Worm (Caenorhabditis elegans) whole organism, L3 larva: ENCODE data around the gene T23G7.3.

Source experiments
- R02D3.7 ChIP-seq: fragments of 150-350 bp; optimal IDR thresholded peaks from 2 replicates; lab custom pipeline; 2014; ENCODE audit warnings: missing biosample characterization, missing genetic modification characterization
- aly-2 ChIP-seq: fragments of 150-350 bp; optimal IDR thresholded peaks from 2 replicates; lab custom pipeline; 2014; ENCODE audit warnings: missing biosample characterization, missing genetic modification characterization
- ama-1 ChIP-seq: fragments of 150-350 bp; optimal IDR thresholded peaks from 2 replicates; lab custom pipeline; 2018
- ceh-16 ChIP-seq: sonication (generic microtip); optimal IDR thresholded peaks from 2 replicates; lab custom pipeline; 2017; ENCODE audit warnings: missing biosample characterization, missing genetic modification characterization
- ceh-28 ChIP-seq: fragments of 150-350 bp; optimal IDR thresholded peaks from 2 replicates; lab custom pipeline; 2014; ENCODE audit warnings: missing biosample characterization, missing genetic modification reagents, missing genetic modification characterization
- ceh-82 ChIP-seq: fragments of 150-350 bp; optimal IDR thresholded peaks from 2 replicates; lab custom pipeline; 2014; ENCODE audit warnings: missing biosample characterization, missing genetic modification characterization
- ceh-9 ChIP-seq: sonication (generic microtip); optimal IDR thresholded peaks from 2 replicates; lab custom pipeline; 2018; ENCODE audit warnings: missing biosample characterization, missing genetic modification characterization
- egl-27 ChIP-seq: sonication (generic microtip); optimal IDR thresholded peaks from 4 replicates; lab custom pipeline; 2017; ENCODE audit warnings: missing biosample characterization, missing genetic modification reagents, missing genetic modification characterization
- egl-5 ChIP-seq: fragments of 150-350 bp; optimal IDR thresholded peaks from 2 replicates; lab custom pipeline; 2017; ENCODE audit warnings: missing biosample characterization, missing genetic modification reagents, missing genetic modification characterization, inconsistent platforms
- elt-1 ChIP-seq: fragments of 150-350 bp; optimal IDR thresholded peaks from 2 replicates; lab custom pipeline; 2014; ENCODE audit warnings: missing biosample characterization, missing genetic modification characterization
- elt-2 ChIP-seq: sonication (generic microtip); optimal IDR thresholded peaks from 2 replicates; lab custom pipeline; 2016; ENCODE audit warnings: missing genetic modification reagents, mild to moderate bottlenecking, missing genetic modification characterization, missing compliant biosample characterization
- elt-3 ChIP-seq, 3 experiments: fragments of 150-350 bp in 1 of 3; sonication (generic microtip) in 2 of 3; optimal IDR thresholded peaks; 2 replicates in 2 of 3; 4 replicates in 1 of 3; lab custom pipeline; 2014 to 2017; ENCODE audit warnings: missing biosample characterization in 3 of 3, missing genetic modification characterization in 3 of 3
- eor-1 ChIP-seq, 2 experiments: fragments of 150-350 bp; optimal IDR thresholded peaks; 2 replicates each; lab custom pipeline; 2014 to 2018; ENCODE audit warnings: missing biosample characterization in 2 of 2, missing genetic modification characterization in 2 of 2
- fkh-10 ChIP-seq: sonication (generic microtip); optimal IDR thresholded peaks from 2 replicates; lab custom pipeline; 2017; ENCODE audit warnings: missing biosample characterization, missing genetic modification reagents, missing genetic modification characterization
- fos-1 ChIP-seq: fragments of 150-350 bp; optimal IDR thresholded peaks from 2 replicates; lab custom pipeline; 2014; ENCODE audit warnings: missing biosample characterization, missing genetic modification characterization
- hmg-11 ChIP-seq: sonication (generic microtip); optimal IDR thresholded peaks from 2 replicates; lab custom pipeline; 2016; ENCODE audit warnings: missing genetic modification characterization, missing compliant biosample characterization
- jun-1 ChIP-seq: fragments of 150-350 bp; optimal IDR thresholded peaks from 2 replicates; lab custom pipeline; 2014; ENCODE audit warnings: missing biosample characterization, missing genetic modification reagents, missing genetic modification characterization
- lin-15B ChIP-seq: fragments of 150-350 bp; optimal IDR thresholded peaks from 2 replicates; lab custom pipeline; 2014; ENCODE audit warnings: missing biosample characterization, missing genetic modification characterization
- lsy-12 ChIP-seq: sonication (generic microtip); optimal IDR thresholded peaks from 2 replicates; lab custom pipeline; 2016; ENCODE audit warnings: mild to moderate bottlenecking, missing genetic modification characterization, missing compliant biosample characterization
- nfya-1 ChIP-seq: sonication (generic microtip); optimal IDR thresholded peaks from 2 replicates; lab custom pipeline; 2017; ENCODE audit warnings: missing genetic modification characterization, mild to moderate bottlenecking, missing compliant biosample characterization, antibody characterized with exemption, moderate library complexity; ENCODE audit not compliant: insufficient read depth
- nhr-11 ChIP-seq: fragments of 150-350 bp; optimal IDR thresholded peaks from 2 replicates; lab custom pipeline; 2014; ENCODE audit warnings: missing biosample characterization, missing genetic modification characterization
- nhr-12 ChIP-seq: fragments of 150-350 bp; optimal IDR thresholded peaks from 2 replicates; lab custom pipeline; 2014; ENCODE audit warnings: missing biosample characterization, missing genetic modification characterization
- nhr-23 ChIP-seq: fragments of 150-350 bp; optimal IDR thresholded peaks from 2 replicates; lab custom pipeline; 2014; ENCODE audit warnings: missing biosample characterization, missing genetic modification reagents, missing genetic modification characterization
- nhr-237 ChIP-seq: fragments of 150-350 bp; optimal IDR thresholded peaks from 2 replicates; lab custom pipeline; 2014; ENCODE audit warnings: missing biosample characterization, missing genetic modification characterization
- nhr-25 ChIP-seq: sonication (generic microtip); optimal IDR thresholded peaks from 2 replicates; lab custom pipeline; 2017; ENCODE audit warnings: missing biosample characterization, missing genetic modification characterization
- nhr-28 ChIP-seq: fragments of 150-350 bp; optimal IDR thresholded peaks from 2 replicates; lab custom pipeline; 2014; ENCODE audit warnings: missing biosample characterization, missing genetic modification characterization
- nhr-43 ChIP-seq: sonication (generic microtip); optimal IDR thresholded peaks from 2 replicates; lab custom pipeline; 2016; ENCODE audit warnings: mild to moderate bottlenecking, missing genetic modification characterization, missing compliant biosample characterization; ENCODE audit not compliant: poor library complexity, severe bottlenecking
- nhr-67 ChIP-seq: fragments of 150-350 bp; optimal IDR thresholded peaks from 2 replicates; lab custom pipeline; 2014; ENCODE audit warnings: missing biosample characterization, missing genetic modification characterization
- nhr-77 ChIP-seq: fragments of 150-350 bp; optimal IDR thresholded peaks from 2 replicates; lab custom pipeline; 2014; ENCODE audit warnings: missing biosample characterization, missing genetic modification characterization
- pha-4 ChIP-seq: fragments of 150-350 bp; optimal IDR thresholded peaks from 2 replicates; lab custom pipeline; 2014; ENCODE audit warnings: missing biosample characterization, missing genetic modification reagents, missing genetic modification characterization
- pqm-1 ChIP-seq: fragments of 150-350 bp; optimal IDR thresholded peaks from 2 replicates; lab custom pipeline; 2017; ENCODE audit warnings: missing biosample characterization, missing genetic modification characterization, inconsistent platforms
- skn-1 ChIP-seq: fragments of 150-350 bp; optimal IDR thresholded peaks from 2 replicates; lab custom pipeline; 2014; ENCODE audit warnings: missing biosample characterization, missing genetic modification characterization
- snpc-4 ChIP-seq: fragments of 150-350 bp; optimal IDR thresholded peaks from 2 replicates; lab custom pipeline; 2014; ENCODE audit warnings: missing biosample characterization, missing genetic modification characterization
- tbx-2 ChIP-seq: sonication (generic microtip); optimal IDR thresholded peaks from 2 replicates; lab custom pipeline; 2016; ENCODE audit warnings: mild to moderate bottlenecking, missing genetic modification characterization, missing compliant biosample characterization
- unc-62 ChIP-seq: fragments of 150-350 bp; sonication (generic microtip); optimal IDR thresholded peaks from 4 replicates; lab custom pipeline; 2014; ENCODE audit warnings: missing biosample characterization, missing genetic modification reagents, missing genetic modification characterization
- ztf-11 ChIP-seq: fragments of 150-350 bp; optimal IDR thresholded peaks from 2 replicates; lab custom pipeline; 2014; ENCODE audit warnings: missing biosample characterization, missing genetic modification characterization

T23G7.3 gene

ce11 chrII:9170851-9171250, 3.2 kb upstream of the T23G7.3 start:
- TF ChIP-seq pqm-1 (tag; lab: Kevin White, UChicago) (no peak), tbx-2 (tag; lab: Kevin White, UChicago) (no peak), lsy-12 (no peak), pha-4 (tag; lab: Kevin White, UChicago) (no peak), elt-1 (no peak)

ce11 chrII:9170048-9170447, 2.4 kb upstream of the T23G7.3 start:
- no peak for TF ChIP-seq jun-1
- TF ChIP-seq pha-4 (tag; lab: Kevin White, UChicago) = no peak
- TF ChIP-seq fos-1 (tag; lab: Kevin White, UChicago) = no peak
- TF ChIP-seq nhr-237 (tag; lab: Kevin White, UChicago) = no peak

ce11 chrII:9169450-9169960, 1.9 kb upstream of the T23G7.3 start, which contains the start of gene dpl-1:
dpl-1 (plus strand) TSS chrII:9169910.
- no peak for TF ChIP-seq lsy-12
- no peak for TF ChIP-seq nhr-28 (tag; lab: Kevin White, UChicago)
- TF ChIP-seq nhr-77 (tag; lab: Kevin White, UChicago) = no peak
- TF ChIP-seq nhr-11 = no peak
- TF ChIP-seq ceh-9 (tag; lab: Kevin White, UChicago) = no peak
- TF ChIP-seq tbx-2 (tag; lab: Kevin White, UChicago) = no peak
- TF ChIP-seq nfya-1 (tag; lab: Kevin White, UChicago) = peak; percentile 62
- TF ChIP-seq jun-1 = no peak
- TF ChIP-seq nhr-43 (tag; lab: Kevin White, UChicago) = no peak
- no peak for TF ChIP-seq hmg-11
- TF ChIP-seq eor-1 (tag; optimal IDR thresholded peaks at IDR 0.05; lab: Kevin White, UChicago) = no peak
- no peak for TF ChIP-seq aly-2 (tag; lab: Kevin White, UChicago)
- peak; percentile 21 for TF ChIP-seq elt-2
- peak; percentile 19 for TF ChIP-seq egl-5 (tag; lab: Kevin White, UChicago)
- peak; percentile 74 for TF ChIP-seq pha-4 (tag; lab: Kevin White, UChicago)
- no peak for TF ChIP-seq ama-1 (lab: Kevin White, UChicago)
- no peak for TF ChIP-seq skn-1 (tag; lab: Kevin White, UChicago)
- TF ChIP-seq ceh-28 = no peak
- TF ChIP-seq R02D3.7 (tag; lab: Kevin White, UChicago) = no peak
- TF ChIP-seq elt-3 (tag; optimal IDR thresholded peaks at IDR 0.05; lab: Kevin White, UChicago) = no peak
- no peak for TF ChIP-seq ztf-11 (tag; lab: Kevin White, UChicago)
- TF ChIP-seq nhr-12 = no peak
- peak; percentile 47 for TF ChIP-seq nhr-25
- TF ChIP-seq nhr-23 (tag; lab: Kevin White, UChicago) = no peak
- TF ChIP-seq pqm-1 (tag; lab: Kevin White, UChicago) = no peak
- no peak for TF ChIP-seq elt-1
- peak; percentile 63 for TF ChIP-seq lin-15B (tag; lab: Kevin White, UChicago)
- TF ChIP-seq unc-62 = no peak

- peak; percentile 39 for TF ChIP-seq elt-2
- TF ChIP-seq nhr-77 (tag; lab: Kevin White, UChicago) = no peak
- TF ChIP-seq ceh-82 = no peak
Observed at ce11 chrII:9165762-9166460, 1.7 kb downstream of the T23G7.3 start, which contains the start of gene W07A12.8. W07A12.8 (minus strand) TSS chrII:9165812.

ce11 chrII:9163348-9163747, 4.3 kb downstream of the T23G7.3 start:
- TF ChIP-seq snpc-4 (tag; lab: Kevin White, UChicago) (no peak), fkh-10 (GFP tag; lab: Kevin White, UChicago) (no peak), nhr-77 (tag; lab: Kevin White, UChicago) (no peak), hmg-11 (no peak), egl-27 (tag; lab: Kevin White, UChicago) (no peak), fos-1 (tag; lab: Kevin White, UChicago) (no peak), nhr-43 (tag; lab: Kevin White, UChicago) (peak; percentile 1), ceh-16 (tag; lab: Kevin White, UChicago) (no peak), ama-1 (lab: Kevin White, UChicago) (peak; percentile 76), nhr-67 (tag; lab: Kevin White, UChicago) (no peak), pha-4 (tag; lab: Kevin White, UChicago) (no peak)
- TF ChIP-seq, all 47 proteins: peak for 2
